Fruit fly (Drosophila melanogaster) whole organism, embryonic: Measurements from ENCODE around the gene Mks1.

Experiments used
- Atf6 ChIP-seq: fragments of 200-800 bp; sonication (Bioruptor generic); IDR thresholded peaks from 2 replicates; pipeline ENCODE4 v1.3.6; 2022; ENCODE audit warnings: missing biosample characterization, missing genetic modification characterization
- BEAF-32 ChIP-seq: fragments of 200-800 bp; sonication (Bioruptor generic); optimal IDR thresholded peaks from 3 replicates; lab custom pipeline; 2017; ENCODE audit warnings: missing biosample characterization, missing genetic modification characterization, mild to moderate bottlenecking, moderate library complexity, missing genetic modification reagents
- CG10267 ChIP-seq: fragments of 200-800 bp; sonication (Bioruptor generic); optimal IDR thresholded peaks from 2 replicates; lab custom pipeline; 2018; ENCODE audit warnings: missing biosample characterization, mild to moderate bottlenecking, missing genetic modification characterization, moderate library complexity
- CG10979 ChIP-seq: fragments of 200-800 bp; sonication (Bioruptor generic); optimal IDR thresholded peaks from 2 replicates; lab custom pipeline; 2018; ENCODE audit warnings: missing biosample characterization, mild to moderate bottlenecking, missing genetic modification characterization, moderate library complexity
- CG11247 ChIP-seq: fragments of 200-800 bp; sonication (Bioruptor generic); IDR thresholded peaks from 2 replicates; pipeline ENCODE4 v1.3.6; 2022; ENCODE audit warnings: missing biosample characterization, missing genetic modification characterization
- CG11398 ChIP-seq: fragments of 200-800 bp; sonication (Bioruptor generic); optimal IDR thresholded peaks from 2 replicates; lab custom pipeline; 2016; ENCODE audit warnings: missing biosample characterization, missing genetic modification characterization
- CG12104 ChIP-seq: fragments of 200-800 bp; sonication (Bioruptor generic); optimal IDR thresholded peaks from 3 replicates; lab custom pipeline; 2016; ENCODE audit warnings: missing biosample characterization, missing genetic modification characterization
- CG13424 ChIP-seq: fragments of 200-800 bp; sonication (Bioruptor generic); optimal IDR thresholded peaks from 2 replicates; lab custom pipeline; 2019; ENCODE audit warnings: missing biosample characterization, mild to moderate bottlenecking, missing genetic modification characterization, moderate library complexity
- CG15479 ChIP-seq: fragments of 200-800 bp; sonication (Bioruptor generic); optimal IDR thresholded peaks from 3 replicates; lab custom pipeline; 2019; ENCODE audit warnings: missing biosample characterization, mild to moderate bottlenecking, missing genetic modification characterization, moderate library complexity
- CG17385 ChIP-seq: fragments of 200-800 bp; sonication (Bioruptor generic); optimal IDR thresholded peaks from 3 replicates; lab custom pipeline; 2018; ENCODE audit warnings: missing biosample characterization, mild to moderate bottlenecking, missing genetic modification characterization
- CG1792 ChIP-seq: fragments of 200-800 bp; sonication (Bioruptor generic); optimal IDR thresholded peaks from 2 replicates; lab custom pipeline; 2016; ENCODE audit warnings: missing biosample characterization, missing genetic modification characterization
- CG1832 ChIP-seq: fragments of 200-800 bp; sonication (Bioruptor generic); optimal IDR thresholded peaks from 2 replicates; lab custom pipeline; 2017; ENCODE audit warnings: missing biosample characterization, mild to moderate bottlenecking, missing genetic modification characterization, inconsistent platforms
- CG18619 ChIP-seq: fragments of 200-800 bp; sonication (Bioruptor generic); optimal IDR thresholded peaks from 3 replicates; lab custom pipeline; 2017; ENCODE audit warnings: missing biosample characterization, mild to moderate bottlenecking, missing genetic modification characterization
- CG2889 ChIP-seq: fragments of 200-800 bp; sonication (Bioruptor generic); IDR thresholded peaks from 3 replicates; pipeline ENCODE4 v1.3.6; 2022; ENCODE audit warnings: missing biosample characterization, missing genetic modification characterization
- CG33557 ChIP-seq: fragments of 200-800 bp; sonication (Bioruptor generic); optimal IDR thresholded peaks from 2 replicates; lab custom pipeline; 2019; ENCODE audit warnings: missing biosample characterization, mild to moderate bottlenecking, missing genetic modification characterization, moderate library complexity
- CG4617 ChIP-seq: fragments of 200-800 bp; sonication (Bioruptor generic); optimal IDR thresholded peaks from 3 replicates; lab custom pipeline; 2016; ENCODE audit warnings: missing biosample characterization, missing genetic modification characterization, borderline replicate concordance
- CG6254 ChIP-seq: fragments of 200-800 bp; sonication (Bioruptor generic); optimal IDR thresholded peaks from 3 replicates; lab custom pipeline; 2017; ENCODE audit warnings: mild to moderate bottlenecking, missing biosample characterization, missing genetic modification reagents, missing genetic modification characterization
- CG9437 ChIP-seq: fragments of 200-800 bp; sonication (Bioruptor generic); optimal IDR thresholded peaks from 2 replicates; lab custom pipeline; 2018; ENCODE audit warnings: missing biosample characterization, mild to moderate bottlenecking, missing genetic modification characterization
- CHES-1-like ChIP-seq: fragments of 200-800 bp; sonication (Bioruptor generic); optimal IDR thresholded peaks from 2 replicates; lab custom pipeline; 2016; ENCODE audit warnings: missing biosample characterization, missing genetic modification characterization
- D19B ChIP-seq: fragments of 200-800 bp; sonication (Bioruptor generic); optimal IDR thresholded peaks from 2 replicates; lab custom pipeline; 2017; ENCODE audit warnings: missing biosample characterization, mild to moderate bottlenecking, missing genetic modification characterization
- Dp ChIP-seq: fragments of 200-800 bp; sonication (Bioruptor generic); optimal IDR thresholded peaks from 2 replicates; lab custom pipeline; 2018; ENCODE audit warnings: missing biosample characterization, mild to moderate bottlenecking, missing genetic modification characterization, moderate library complexity
- Fer3 ChIP-seq: fragments of 200-800 bp; sonication (Bioruptor generic); optimal IDR thresholded peaks from 2 replicates; lab custom pipeline; 2018; ENCODE audit warnings: missing biosample characterization, mild to moderate bottlenecking, missing genetic modification characterization, moderate library complexity
- Gug ChIP-seq: fragments of 200-800 bp; sonication (Bioruptor generic); IDR thresholded peaks from 4 replicates; pipeline ENCODE4 v1.3.6; 2022; ENCODE audit warnings: missing biosample characterization, missing genetic modification characterization
- Nf-YC ChIP-seq: fragments of 200-800 bp; optimal IDR thresholded peaks from 3 replicates; lab custom pipeline; 2019; ENCODE audit warnings: missing biosample characterization, mild to moderate bottlenecking, missing genetic modification characterization, moderate library complexity
- Optix ChIP-seq: fragments of 200-800 bp; sonication (Bioruptor generic); IDR thresholded peaks from 3 replicates; pipeline ENCODE4 v1.3.6; 2022; ENCODE audit warnings: missing biosample characterization, missing genetic modification characterization
- Scr ChIP-seq: fragments of 200-800 bp; sonication (Bioruptor generic); IDR thresholded peaks from 2 replicates; pipeline ENCODE4 v1.3.6; 2022; ENCODE audit warnings: missing biosample characterization, missing genetic modification characterization; ENCODE audit not compliant: partially characterized antibody
- Sin3A ChIP-seq: fragments of >200 bp; optimal IDR thresholded peaks from 2 replicates; lab custom pipeline; 2018
- az2 ChIP-seq: fragments of 200-800 bp; sonication (Bioruptor generic); optimal IDR thresholded peaks from 3 replicates; lab custom pipeline; 2016; ENCODE audit warnings: missing biosample characterization, missing genetic modification characterization
- crc ChIP-seq: fragments of 200-800 bp; sonication (Bioruptor generic); optimal IDR thresholded peaks from 2 replicates; lab custom pipeline; 2016; ENCODE audit warnings: missing biosample characterization, missing genetic modification characterization
- disco-r ChIP-seq: fragments of 200-800 bp; sonication (Bioruptor generic); optimal IDR thresholded peaks from 2 replicates; lab custom pipeline; 2016; ENCODE audit warnings: missing biosample characterization, missing genetic modification characterization
- en ChIP-seq: fragments of 200-800 bp; sonication (Bioruptor generic); optimal IDR thresholded peaks from 2 replicates; lab custom pipeline; 2016; ENCODE audit warnings: missing biosample characterization, missing genetic modification characterization
- esg ChIP-seq: fragments of 200-800 bp; sonication (Bioruptor generic); conservative IDR thresholded peaks from 2 replicates; pipeline ENCODE4 v1.3.6; 2022; ENCODE audit warnings: missing biosample characterization, missing genetic modification characterization
- eyg ChIP-seq: fragments of 200-800 bp; sonication (Bioruptor generic); optimal IDR thresholded peaks from 3 replicates; lab custom pipeline; 2016; ENCODE audit warnings: missing biosample characterization, missing genetic modification characterization
- fd102C ChIP-seq: fragments of 200-800 bp; sonication (Bioruptor generic); optimal IDR thresholded peaks from 2 replicates; lab custom pipeline; 2018; ENCODE audit warnings: missing biosample characterization, mild to moderate bottlenecking, missing genetic modification characterization, moderate library complexity
- fd3F ChIP-seq: fragments of 200-800 bp; sonication (Bioruptor generic); optimal IDR thresholded peaks from 2 replicates; lab custom pipeline; 2018; ENCODE audit warnings: missing biosample characterization, mild to moderate bottlenecking, missing genetic modification characterization, moderate library complexity
- insv ChIP-seq, 2 experiments: fragments of 200-800 bp; sonication (Bioruptor generic); optimal IDR thresholded peaks; 3 replicates each; lab custom pipeline; 2016 to 2018; ENCODE audit warnings: missing biosample characterization in 2 of 2, missing genetic modification characterization in 2 of 2
- lbe ChIP-seq: fragments of 200-800 bp; sonication (Bioruptor generic); optimal IDR thresholded peaks from 2 replicates; lab custom pipeline; 2016; ENCODE audit warnings: missing biosample characterization, mild to moderate bottlenecking, missing genetic modification characterization
- luna ChIP-seq: fragments of 200-800 bp; sonication (Bioruptor generic); optimal IDR thresholded peaks from 2 replicates; lab custom pipeline; 2016; ENCODE audit warnings: missing biosample characterization, missing genetic modification characterization
- oc ChIP-seq: fragments of 200-800 bp; sonication (Bioruptor generic); optimal IDR thresholded peaks from 2 replicates; lab custom pipeline; 2018; ENCODE audit warnings: missing biosample characterization, mild to moderate bottlenecking, missing genetic modification characterization, moderate library complexity
- p53 ChIP-seq: fragments of 200-800 bp; sonication (Bioruptor generic); optimal IDR thresholded peaks from 2 replicates; lab custom pipeline; 2016; ENCODE audit warnings: missing biosample characterization, missing genetic modification characterization
- pita ChIP-seq: fragments of 200-800 bp; sonication (Bioruptor generic); optimal IDR thresholded peaks from 2 replicates; lab custom pipeline; 2017; ENCODE audit warnings: missing biosample characterization, mild to moderate bottlenecking, missing genetic modification characterization
- pnt ChIP-seq: fragments of 200-800 bp; sonication (Bioruptor generic); optimal IDR thresholded peaks from 3 replicates; lab custom pipeline; 2016; ENCODE audit warnings: missing biosample characterization, missing genetic modification characterization
- pzg ChIP-seq: fragments of 200-800 bp; sonication (Bioruptor generic); optimal IDR thresholded peaks from 3 replicates; lab custom pipeline; 2018; ENCODE audit warnings: missing biosample characterization, mild to moderate bottlenecking, missing genetic modification characterization, moderate library complexity
- ranshi ChIP-seq: fragments of 200-800 bp; sonication (Bioruptor generic); IDR thresholded peaks from 2 replicates; pipeline ENCODE4 v1.3.6; 2022; ENCODE audit warnings: missing biosample characterization, missing genetic modification characterization
- so ChIP-seq: fragments of 200-800 bp; sonication (Bioruptor generic); IDR thresholded peaks from 3 replicates; pipeline ENCODE4 v1.3.6; 2022; ENCODE audit warnings: missing biosample characterization, missing genetic modification characterization
- stc ChIP-seq: fragments of 200-800 bp; sonication (Bioruptor generic); IDR thresholded peaks from 2 replicates; pipeline ENCODE4 v1.3.6; 2022; ENCODE audit warnings: missing biosample characterization, missing genetic modification characterization
- tio ChIP-seq: fragments of 200-800 bp; sonication (Bioruptor generic); optimal IDR thresholded peaks from 2 replicates; lab custom pipeline; 2017; ENCODE audit warnings: missing biosample characterization, missing genetic modification characterization, inconsistent platforms
- tll ChIP-seq, 2 experiments: fragments of 200-800 bp in 1 of 2; fragments of >200 bp in 1 of 2; sonication (Bioruptor generic) in 1 of 2; optimal IDR thresholded peaks; 2 replicates each; lab custom pipeline; 2017 to 2019; ENCODE audit warnings: missing biosample characterization in 2 of 2, missing genetic modification characterization in 2 of 2, mild to moderate bottlenecking in 1 of 2, moderate library complexity in 1 of 2
- unc-4 ChIP-seq: fragments of 200-800 bp; sonication (Bioruptor generic); IDR thresholded peaks from 2 replicates; pipeline ENCODE4 v1.3.6; 2022; ENCODE audit warnings: missing biosample characterization, missing genetic modification characterization; ENCODE audit not compliant: partially characterized antibody
- zen ChIP-seq: fragments of 200-800 bp; sonication (Bioruptor generic); optimal IDR thresholded peaks from 3 replicates; lab custom pipeline; 2018; ENCODE audit warnings: missing biosample characterization, mild to moderate bottlenecking, missing genetic modification characterization, moderate library complexity
- zfh1 ChIP-seq: fragments of 200-800 bp; sonication (Bioruptor generic); IDR thresholded peaks from 3 replicates; pipeline ENCODE4 v1.3.6; 2022; ENCODE audit warnings: missing biosample characterization, missing genetic modification characterization

The Mks1 gene

dm6 chrX:12496930-12497329, 533 bp upstream of the Mks1 start, which contains the start of gene mdu (continued):
- TF ChIP-seq crc (GFP tag; lab: Kevin White, UChicago) (no peak), CG10979 (tag; lab: Kevin White, UChicago) (no peak), Dp (GFP tag; lab: Kevin White, UChicago) (peak; percentile 30), CG2889 (GFP tag; lab: Robert Waterston, UW) (no peak), CHES-1-like (GFP tag; lab: Kevin White, UChicago) (no peak), CG18619 (GFP tag; lab: Kevin White, UChicago) (no peak), p53 (GFP tag; lab: Kevin White, UChicago) (no peak), Scr (peak; percentile 19; the same call in 1 of the 2 replicates), CG12104 (GFP tag; lab: Kevin White, UChicago) (no peak), Atf6 (GFP tag; lab: Robert Waterston, UW) (no peak), CG17385 (GFP tag; lab: Kevin White, UChicago) (no peak), CG15479 (GFP tag; lab: Kevin White, UChicago) (no peak), esg (no peak), Gug (no peak), eyg (GFP tag; lab: Kevin White, UChicago) (no peak), disco-r (no peak), unc-4 (GFP tag; lab: Robert Waterston, UW) (no peak), Fer3 (tag; lab: Kevin White, UChicago) (no peak), Sin3A (peak; percentile 16), oc (tag; lab: Kevin White, UChicago) (no peak), Nf-YC (tag; lab: Kevin White, UChicago) (no peak), en (GFP tag; lab: Kevin White, UChicago) (no peak), CG1832 (GFP tag; lab: Kevin White, UChicago) (no peak), CG33557 (GFP tag; lab: Kevin White, UChicago) (no peak), CG1792 (GFP tag; lab: Kevin White, UChicago) (no peak), lbe (GFP tag; lab: Kevin White, UChicago) (no peak), CG9437 (GFP tag; lab: Kevin White, UChicago) (peak; percentile 29), az2 (GFP tag; lab: Kevin White, UChicago) (peak; percentile 23), zen (tag; lab: Kevin White, UChicago) (no peak), Optix (no peak), pnt (GFP tag; lab: Kevin White, UChicago) (no peak), so (GFP tag; lab: Robert Waterston, UW) (no peak), BEAF-32 (peak; percentile 61), fd102C (GFP tag; lab: Kevin White, UChicago) (no peak), luna (GFP tag; lab: Kevin White, UChicago) (no peak), pzg (GFP tag; lab: Kevin White, UChicago) (peak; percentile 29), CG6254 (GFP tag; lab: Kevin White, UChicago) (no peak), stc (GFP tag; lab: Robert Waterston, UW) (no peak), CG4617 (GFP tag; lab: Kevin White, UChicago) (no peak), CG13424 (tag; lab: Kevin White, UChicago) (peak; percentile 40), zfh1 (0 out of 3 replicates have a peak, but pooled peaks have one; percentile 15), CG10267 (tag; lab: Kevin White, UChicago) (peak; percentile 5), ranshi (GFP tag; lab: Robert Waterston, UW) (peak; percentile 38; the same call in 1 of the 2 replicates), pita (GFP tag; lab: Kevin White, UChicago) (no peak), CG11398 (GFP tag; lab: Kevin White, UChicago) (no peak), D19B (GFP tag; lab: Kevin White, UChicago) (no peak), tll (GFP tag; optimal IDR thresholded peaks at IDR 0.05; lab: Kevin White, UChicago) (no peak), fd3F (peak; percentile 9), CG11247 (no peak), insv (GFP tag; optimal IDR thresholded peaks at IDR 0.05; lab: Kevin White, UChicago) (no peak), tio (GFP tag; lab: Kevin White, UChicago) (no peak)
